Worm (Caenorhabditis elegans): ENCODE data around the gene ceh-79.

DNA sequence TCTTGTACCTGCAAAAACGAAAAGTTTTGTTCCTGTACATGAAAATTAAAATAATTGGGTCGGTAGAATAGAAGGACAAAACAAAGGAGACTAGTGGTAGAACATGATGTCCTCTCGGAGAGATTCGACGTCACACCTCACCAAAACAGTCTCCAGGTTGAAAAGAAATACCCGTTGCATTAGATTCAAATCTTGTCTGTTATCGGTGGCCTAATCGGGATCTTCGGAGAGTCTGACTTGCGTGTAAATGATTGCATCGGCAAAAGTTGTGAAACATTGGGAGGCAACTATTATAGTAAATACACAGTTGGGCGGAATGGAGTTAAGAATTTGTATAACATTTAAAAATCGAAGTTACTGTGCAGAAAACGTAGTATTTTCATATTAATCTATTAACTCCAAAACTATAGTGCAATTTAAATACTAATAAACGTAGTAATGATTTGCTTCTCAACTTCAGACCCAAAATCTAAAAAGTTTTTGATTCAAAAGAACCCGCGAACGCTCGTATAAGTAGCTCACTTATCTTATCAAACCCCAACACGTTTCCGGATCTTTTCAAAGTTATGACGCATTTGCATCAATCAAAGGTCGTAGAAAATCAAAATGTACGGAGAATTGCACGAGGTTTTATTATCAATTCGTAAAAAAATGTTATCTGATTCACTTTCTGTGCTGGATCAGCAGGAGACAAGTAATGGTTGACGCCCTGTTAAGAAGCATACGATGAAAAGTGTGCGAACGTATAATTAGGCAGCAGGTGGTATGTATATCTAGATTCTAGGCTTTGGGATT is 31.9 kb downstream of the ceh-79 start, which contains the start of gene nhr-168:
- TF ChIP-seq ama-1 (optimal IDR thresholded peaks at IDR 0.05) (no peak), ama-1 (GFP tag; optimal IDR thresholded peaks at IDR 0.05) (no peak), F49E8.2 (tag; optimal IDR thresholded peaks at IDR 0.05; ENCODE audit: insufficient read depth) (no peak)
